Worm (Caenorhabditis elegans) whole organism, L3 larva: ENCODE measurements around the gene T25E4.2.

Experiments
- aly-2 ChIP-seq: fragments of 150-350 bp; optimal IDR thresholded peaks from 2 replicates; lab custom pipeline; 2014; ENCODE audit warnings: missing biosample characterization, missing genetic modification characterization
- ceh-16 ChIP-seq: sonication (generic microtip); optimal IDR thresholded peaks from 2 replicates; lab custom pipeline; 2017; ENCODE audit warnings: missing biosample characterization, missing genetic modification characterization
- elt-3 ChIP-seq, 3 experiments: fragments of 150-350 bp in 1 of 3; sonication (generic microtip) in 2 of 3; optimal IDR thresholded peaks; 2 replicates in 2 of 3; 4 replicates in 1 of 3; lab custom pipeline; 2014 to 2017; ENCODE audit warnings: missing biosample characterization in 3 of 3, missing genetic modification characterization in 3 of 3
- lin-39 ChIP-seq: fragments of 150-350 bp; optimal IDR thresholded peaks from 2 replicates; lab custom pipeline; 2018; ENCODE audit warnings: missing biosample characterization, missing genetic modification reagents, missing genetic modification characterization
- nhr-28 ChIP-seq: fragments of 150-350 bp; optimal IDR thresholded peaks from 2 replicates; lab custom pipeline; 2014; ENCODE audit warnings: missing biosample characterization, missing genetic modification characterization
- pha-4 ChIP-seq: fragments of 150-350 bp; optimal IDR thresholded peaks from 2 replicates; lab custom pipeline; 2014; ENCODE audit warnings: missing biosample characterization, missing genetic modification reagents, missing genetic modification characterization
- snpc-4 ChIP-seq: fragments of 150-350 bp; optimal IDR thresholded peaks from 2 replicates; lab custom pipeline; 2014; ENCODE audit warnings: missing biosample characterization, missing genetic modification characterization
- unc-62 ChIP-seq: fragments of 150-350 bp; sonication (generic microtip); optimal IDR thresholded peaks from 4 replicates; lab custom pipeline; 2014; ENCODE audit warnings: missing biosample characterization, missing genetic modification reagents, missing genetic modification characterization
- ztf-4 ChIP-seq: fragments of 150-350 bp; optimal IDR thresholded peaks from 2 replicates; lab custom pipeline; 2014; ENCODE audit warnings: missing biosample characterization, missing genetic modification characterization

DNA sequence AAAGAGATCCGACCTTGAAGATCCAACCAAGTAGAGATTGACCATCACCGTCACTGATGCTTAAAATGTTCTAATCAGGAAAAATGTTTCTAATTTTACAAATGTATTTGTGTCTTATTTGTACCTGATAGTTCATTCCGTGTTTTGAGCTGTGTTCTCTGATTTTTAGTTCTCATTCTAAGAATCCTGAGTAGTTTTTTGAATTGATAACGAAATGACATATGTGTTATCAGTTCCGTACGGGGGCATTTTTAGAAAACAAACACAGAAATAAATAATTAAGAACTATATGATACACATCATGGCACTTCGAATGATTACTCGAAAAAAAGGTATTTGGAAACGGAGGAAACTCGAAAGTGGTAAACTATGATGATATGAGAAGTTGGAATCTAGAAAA lies 26.7 kb downstream of the T25E4.2 start:
- TF ChIP-seq pha-4 (tag; lab: Kevin White, UChicago) = no peak
- no peak for TF ChIP-seq lin-39 (tag; lab: Kevin White, UChicago)
- no peak for TF ChIP-seq aly-2 (tag; lab: Kevin White, UChicago)
- no peak for TF ChIP-seq ceh-16 (tag; lab: Kevin White, UChicago)
- TF ChIP-seq elt-3 (tag; optimal IDR thresholded peaks at IDR 0.05; lab: Kevin White, UChicago) = no peak
- TF ChIP-seq nhr-28 (tag; lab: Kevin White, UChicago) = no peak
- no peak for TF ChIP-seq ztf-4 (tag; lab: Kevin White, UChicago)
- TF ChIP-seq unc-62 = no peak
- TF ChIP-seq snpc-4 = no peak
